Worm (Caenorhabditis elegans) whole organism, L2 larva: ENCODE results near the gene Y53F4B.1.

Experiments
- R02D3.7 ChIP-seq: fragments of 150-350 bp; optimal IDR thresholded peaks from 2 replicates; lab custom pipeline; 2014; ENCODE audit warnings: missing biosample characterization, missing genetic modification characterization
- alr-1 ChIP-seq: fragments of 150-350 bp; optimal IDR thresholded peaks from 2 replicates; lab custom pipeline; 2014; ENCODE audit warnings: missing biosample characterization, missing genetic modification characterization
- aly-2 ChIP-seq: fragments of 150-350 bp; optimal IDR thresholded peaks from 2 replicates; lab custom pipeline; 2014; ENCODE audit warnings: missing biosample characterization, missing genetic modification characterization
- dmd-4 ChIP-seq: sonication (generic microtip); optimal IDR thresholded peaks from 2 replicates; lab custom pipeline; 2017; ENCODE audit warnings: missing biosample characterization, missing genetic modification characterization
- fos-1 ChIP-seq: fragments of 150-350 bp; optimal IDR thresholded peaks from 2 replicates; lab custom pipeline; 2014; ENCODE audit warnings: missing biosample characterization, missing genetic modification characterization
- lsy-2 ChIP-seq, 2 experiments: fragments of 150-350 bp in 1 of 2; sonication (generic microtip) in 1 of 2; optimal IDR thresholded peaks; 2 replicates each; lab custom pipeline; 2014 to 2017; ENCODE audit warnings: missing biosample characterization in 2 of 2, missing genetic modification characterization in 2 of 2
- mbf-1 ChIP-seq: sonication (generic microtip); optimal IDR thresholded peaks from 2 replicates; lab custom pipeline; 2017; ENCODE audit warnings: missing biosample characterization, missing genetic modification characterization
- nhr-11 ChIP-seq: fragments of 150-350 bp; optimal IDR thresholded peaks from 2 replicates; lab custom pipeline; 2014; ENCODE audit warnings: missing biosample characterization, missing genetic modification characterization
- nhr-77 ChIP-seq: fragments of 150-350 bp; optimal IDR thresholded peaks from 2 replicates; lab custom pipeline; 2014; ENCODE audit warnings: missing biosample characterization, missing genetic modification characterization
- unc-62 ChIP-seq: fragments of 150-350 bp; optimal IDR thresholded peaks from 2 replicates; lab custom pipeline; 2014; ENCODE audit warnings: missing biosample characterization, missing genetic modification reagents, missing genetic modification characterization
- zag-1 ChIP-seq: fragments of 150-350 bp; optimal IDR thresholded peaks from 2 replicates; lab custom pipeline; 2014; ENCODE audit warnings: missing biosample characterization, missing genetic modification characterization
- ztf-11 ChIP-seq: sonication (generic microtip); optimal IDR thresholded peaks from 2 replicates; lab custom pipeline; 2017; ENCODE audit warnings: missing biosample characterization, missing genetic modification characterization

DNA sequence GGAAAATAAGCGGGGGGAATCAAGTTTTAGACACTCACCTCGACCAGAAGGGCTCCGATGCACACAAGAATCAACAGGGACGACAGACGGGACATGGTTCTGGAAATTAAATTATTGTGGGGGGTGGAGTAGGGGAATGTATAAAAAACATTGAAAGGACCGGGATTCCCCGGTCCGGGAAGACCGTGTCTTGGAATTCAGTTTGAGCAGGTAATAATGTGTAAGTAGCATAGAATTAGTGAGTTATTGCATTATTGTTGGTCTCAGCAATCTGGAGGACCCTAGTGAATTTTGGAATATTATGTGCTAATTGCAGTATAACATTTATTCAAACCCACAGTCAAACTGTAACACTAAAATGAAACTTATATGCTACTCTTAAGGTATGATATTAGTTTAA, 47.7 kb downstream of the Y53F4B.1 start, which contains the start of gene R03C1.1:
- TF ChIP-seq unc-62 (GFP tag; lab: Kevin White, UChicago) (no peak), aly-2 (tag; lab: Kevin White, UChicago) (no peak), lsy-2 (tag; optimal IDR thresholded peaks at IDR 0.05; lab: Kevin White, UChicago) (no peak), ztf-11 (tag; lab: Kevin White, UChicago) (no peak), fos-1 (no peak), alr-1 (tag; lab: Kevin White, UChicago) (no peak), mbf-1 (tag; lab: Kevin White, UChicago) (no peak), R02D3.7 (no peak), nhr-11 (no peak), dmd-4 (tag; lab: Kevin White, UChicago) (no peak), zag-1 (tag; lab: Kevin White, UChicago) (no peak), nhr-77 (tag; lab: Kevin White, UChicago) (no peak)
